Fruit fly (Drosophila melanogaster): Measurements from ENCODE around the gene BobA.

Gene BobA

DNA sequence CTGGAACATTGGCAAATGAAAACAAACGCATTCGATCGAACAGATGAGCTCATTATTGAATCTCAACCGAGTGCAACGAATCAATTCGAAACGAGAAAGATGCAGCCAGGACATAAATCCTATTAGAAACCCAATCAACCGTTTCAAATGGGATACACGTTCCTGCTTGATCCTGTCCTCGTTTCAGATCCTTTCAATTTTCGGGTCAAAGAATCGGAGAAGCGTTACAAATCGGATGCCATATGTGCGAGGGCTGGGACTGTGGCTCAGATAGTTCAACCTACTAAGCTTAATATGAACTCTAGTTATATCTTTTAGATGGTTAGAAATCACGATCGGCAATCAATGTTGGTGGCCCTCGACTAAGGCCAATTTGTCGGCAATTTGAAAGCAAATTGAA lies 4.0 kb upstream of the BobA start:
- no peak for TF ChIP-seq nom (GFP tag; optimal IDR thresholded peaks at IDR 0.05)
- TF ChIP-seq tx (GFP tag; optimal IDR thresholded peaks at IDR 0.05): no peak
- peak in 1 of 2 experiments; percentile 81 for TF ChIP-seq insv (GFP tag; optimal IDR thresholded peaks at IDR 0.05)
- TF ChIP-seq gsb-n (tag; optimal IDR thresholded peaks at IDR 0.05): peak; percentile 76
- TF ChIP-seq Elba2 (GFP tag; optimal IDR thresholded peaks at IDR 0.05): peak; percentile 1
- TF ChIP-seq twi (tag; optimal IDR thresholded peaks at IDR 0.05): peak; percentile 74

dm6 chr3L:14944231-14944630 lies 1.7 kb downstream of the BobA start, which contains the start of gene CG13465:
TSS of gene CG13465 (minus strand) at chr3L:14944331.
- TF ChIP-seq Dbx (GFP tag; IDR thresholded peaks at IDR 0.05) (no peak), Sry-δ (GFP tag; optimal IDR thresholded peaks at IDR 0.05) (no peak), cwo (GFP tag; optimal IDR thresholded peaks at IDR 0.05) (no peak), CG4360 (GFP tag; IDR thresholded peaks at IDR 0.05) (0 out of 2 replicates have a peak, but pooled peaks have one; percentile 15), CG15479 (GFP tag; optimal IDR thresholded peaks at IDR 0.05) (peak; percentile 69), gcm2 (GFP tag; optimal IDR thresholded peaks at IDR 0.05) (no peak), CG11560 (tag; IDR thresholded peaks at IDR 0.05) (no peak), ash1 (GFP tag; optimal IDR thresholded peaks at IDR 0.05) (no peak)

DNA sequence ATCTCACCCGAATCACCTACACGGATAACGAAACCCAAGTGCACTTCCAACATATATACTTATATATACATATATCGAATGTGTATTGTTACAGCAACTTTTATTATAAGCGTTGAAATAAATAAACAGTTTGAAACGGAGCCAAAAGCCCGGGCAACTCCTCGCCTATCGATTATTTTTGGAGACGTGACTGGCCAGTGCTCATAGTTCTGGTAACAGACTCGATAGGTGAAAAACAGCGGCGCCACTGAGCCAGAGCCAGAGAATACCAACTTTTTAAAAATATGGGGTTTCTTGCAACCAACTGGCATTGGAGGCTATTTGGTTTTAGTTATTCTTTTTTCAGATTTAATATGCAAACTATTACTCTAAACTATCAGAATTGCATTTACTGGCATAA lies 3.2 kb downstream of the BobA start:
- TF ChIP-seq vfl (GFP tag; optimal IDR thresholded peaks at IDR 0.05) (no peak), az2 (GFP tag; optimal IDR thresholded peaks at IDR 0.05) (no peak), HLHmδ (GFP tag; optimal IDR thresholded peaks at IDR 0.05) (no peak), wek (GFP tag; optimal IDR thresholded peaks at IDR 0.05) (no peak), HmgD (GFP tag; optimal IDR thresholded peaks at IDR 0.05) (peak; percentile 0), chm (GFP tag; IDR thresholded peaks at IDR 0.05) (0 out of 2 replicates have a peak, but pooled peaks have one; percentile 63), Xbp1 (GFP tag; optimal IDR thresholded peaks at IDR 0.05) (peak; percentile 14), CG12769 (tag; optimal IDR thresholded peaks at IDR 0.05) (no peak), CG2712 (tag; optimal IDR thresholded peaks at IDR 0.05) (peak; percentile 33), amos (GFP tag; IDR thresholded peaks at IDR 0.05; ENCODE audit: partially characterized antibody) (peak; percentile 73), sens (GFP tag) (peak; percentile 66), CG2120 (GFP tag; optimal IDR thresholded peaks at IDR 0.05) (no peak), gsb-n (tag; optimal IDR thresholded peaks at IDR 0.05) (no peak), ato (GFP tag; IDR thresholded peaks at IDR 0.05; ENCODE audit: partially characterized antibody) (peak; percentile 48; the same call in 1 of the 2 replicates), Dll (GFP tag; IDR thresholded peaks at IDR 0.05; ENCODE audit: partially characterized antibody) (peak; percentile 70), CG9932 (GFP tag; IDR thresholded peaks at IDR 0.05) (no peak), Bgb (GFP tag; IDR thresholded peaks at IDR 0.05; ENCODE audit: partially characterized antibody) (no peak; the same call in 1 of the 2 replicates), Ssrp (tag; optimal IDR thresholded peaks at IDR 0.05) (no peak), CG7987 (GFP tag; optimal IDR thresholded peaks at IDR 0.05) (no peak), Deaf1 (tag; optimal IDR thresholded peaks at IDR 0.05) (no peak), dysf (GFP tag; IDR thresholded peaks at IDR 0.05) (no peak), Sry-δ (GFP tag; optimal IDR thresholded peaks at IDR 0.05) (peak; percentile 81), CG17829 (tag; optimal IDR thresholded peaks at IDR 0.05) (peak; percentile 49), peb (GFP tag; IDR thresholded peaks at IDR 0.05) (no peak), Blimp-1 (GFP tag; optimal IDR thresholded peaks at IDR 0.05) (no peak), CG2129 (GFP tag; IDR thresholded peaks at IDR 0.05; ENCODE audit: partially characterized antibody) (peak; percentile 29; the same call in 1 of the 2 replicates), CG10267 (tag; optimal IDR thresholded peaks at IDR 0.05) (peak; percentile 51), zfh1 (GFP tag; IDR thresholded peaks at IDR 0.05) (no peak), Kr (GFP tag; optimal IDR thresholded peaks at IDR 0.05) (no peak), Ets65A (GFP tag) (peak; percentile 42), HLH4C (GFP tag; IDR thresholded peaks at IDR 0.05; ENCODE audit: partially characterized antibody) (peak; percentile 73), CoRest (tag; optimal IDR thresholded peaks at IDR 0.05) (peak; percentile 24), Stat92E (GFP tag; optimal IDR thresholded peaks at IDR 0.05) (peak in 1 of 3 experiments; percentile 61), CG6791 (GFP tag; IDR thresholded peaks at IDR 0.05; ENCODE audit: partially characterized antibody) (peak; percentile 80)
